Fruit fly (Drosophila melanogaster): Measurements from ENCODE around the gene MEP-1.

MEP-1 gene

DNA sequence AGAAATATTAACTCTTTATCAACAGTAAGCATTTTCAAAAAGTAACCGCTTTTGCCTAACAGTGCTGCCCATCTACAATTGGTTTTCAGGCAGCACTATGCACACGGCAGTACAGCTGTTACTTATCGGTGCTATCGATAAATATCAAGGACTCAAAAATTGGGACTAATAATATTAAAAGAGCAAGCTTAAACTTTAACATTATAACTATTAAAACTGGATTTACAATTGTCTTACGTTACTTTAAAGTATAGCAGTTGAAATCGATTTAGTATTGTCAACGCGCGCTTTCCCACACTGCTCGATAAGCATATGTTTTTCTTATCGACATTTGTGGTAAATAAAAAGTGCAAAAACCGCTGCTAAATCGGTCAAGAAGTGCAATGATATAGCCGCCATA, at the start of gene MEP-1, which contains the start of gene CG42245:
MEP-1 (plus strand) TSS at position 310 of the 400 bp plus-strand sequence.
CG42245 (plus strand) TSS at position 310 of the 400 bp plus-strand sequence.
- TF ChIP-seq noc (tag; optimal IDR thresholded peaks at IDR 0.05), result no peak

DNA sequence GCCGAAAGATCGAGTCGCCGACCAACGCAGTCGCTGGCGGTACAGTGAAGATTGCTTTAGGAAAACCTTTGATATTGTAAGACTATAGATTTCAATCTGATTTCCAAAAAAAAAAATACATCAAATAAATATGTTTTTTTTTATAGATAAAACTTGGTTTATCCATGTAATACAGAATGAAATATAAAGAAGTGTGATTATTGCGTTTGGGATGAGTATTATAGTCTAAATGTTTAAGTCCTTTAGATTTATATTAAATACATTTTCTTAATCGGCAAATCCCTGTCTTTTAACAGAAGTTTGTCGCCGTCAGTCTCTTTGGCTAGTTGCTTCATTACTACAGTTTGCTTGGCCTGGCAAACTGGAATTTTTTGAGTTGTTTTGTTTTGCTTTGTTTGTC, 49.7 kb upstream of the MEP-1 start:
- peak; percentile 15 for TF ChIP-seq noc (tag; optimal IDR thresholded peaks at IDR 0.05)

DNA sequence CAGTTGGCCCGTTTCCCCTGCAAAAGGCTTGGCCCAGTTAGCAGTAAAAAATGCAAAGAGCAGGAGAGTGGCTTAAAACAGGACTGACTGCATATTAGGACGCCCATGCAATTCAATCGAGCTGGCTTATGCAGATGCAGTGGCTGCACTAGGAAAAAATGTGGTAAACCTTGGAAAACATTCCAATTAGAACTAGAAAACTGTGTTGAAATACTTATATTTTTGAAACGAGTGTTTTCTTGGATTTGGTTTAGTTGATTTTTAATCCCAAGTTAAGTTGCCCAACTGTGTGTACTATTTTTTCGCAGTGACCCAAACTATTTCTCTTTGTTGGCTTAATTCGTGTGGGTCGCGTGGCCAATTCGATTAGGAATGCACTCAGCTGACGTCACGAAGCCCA, 49.2 kb upstream of the MEP-1 start:
- no peak for TF ChIP-seq noc (tag; optimal IDR thresholded peaks at IDR 0.05)

DNA sequence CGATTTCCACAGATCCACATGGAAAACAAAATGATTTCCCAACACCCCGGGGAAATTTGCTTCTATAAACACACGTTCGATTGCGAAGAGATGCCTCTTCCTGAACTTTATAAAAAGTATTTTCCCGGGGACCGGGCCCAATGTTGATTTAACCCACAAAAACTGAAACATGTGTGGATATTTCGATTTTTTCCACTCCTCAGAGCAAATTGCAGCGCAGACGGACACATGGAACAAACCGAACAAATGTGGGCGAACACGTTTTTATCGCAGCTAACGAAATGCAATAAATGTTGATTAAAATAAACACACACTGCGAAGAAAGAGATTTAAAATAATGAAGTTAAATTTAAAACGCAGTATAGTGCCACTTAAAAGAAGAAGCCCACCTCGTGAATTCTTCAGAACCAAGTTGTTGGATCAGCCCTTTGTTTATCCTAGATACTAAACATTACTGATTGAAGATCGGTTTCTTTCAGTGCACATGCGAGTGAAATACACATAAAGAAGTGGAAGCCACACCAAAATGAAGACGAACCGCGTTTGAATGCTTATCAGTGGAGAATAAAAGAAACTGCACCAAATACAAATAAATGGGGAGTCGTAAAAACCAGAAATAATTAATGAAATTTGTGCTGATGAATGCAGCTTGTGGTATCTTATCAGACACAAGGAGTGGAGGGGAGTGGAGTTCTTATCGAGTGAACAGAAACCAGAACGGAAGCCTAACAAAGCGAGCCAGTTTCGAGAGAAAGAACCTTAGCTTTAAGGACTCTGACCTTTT, 48.6 kb upstream of the MEP-1 start:
- TF ChIP-seq noc (tag; optimal IDR thresholded peaks at IDR 0.05), result no peak

DNA sequence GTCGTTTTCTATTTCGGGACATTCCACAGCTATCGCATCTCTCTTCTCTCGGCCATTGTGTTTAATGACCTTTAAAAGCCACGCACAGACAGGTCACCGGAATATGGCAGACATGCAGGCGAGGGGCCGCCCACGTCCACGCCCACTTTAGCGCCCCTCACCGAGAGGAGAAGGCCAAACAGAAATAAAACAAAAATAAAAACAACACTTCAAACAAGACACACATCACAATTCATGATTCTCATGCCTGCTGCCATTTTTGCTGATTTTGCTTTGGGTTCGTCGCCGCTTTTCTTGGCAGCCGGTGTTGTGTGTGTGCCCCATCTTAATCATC, 48.0 kb upstream of the MEP-1 start:
- no peak for TF ChIP-seq noc (tag; optimal IDR thresholded peaks at IDR 0.05)

DNA sequence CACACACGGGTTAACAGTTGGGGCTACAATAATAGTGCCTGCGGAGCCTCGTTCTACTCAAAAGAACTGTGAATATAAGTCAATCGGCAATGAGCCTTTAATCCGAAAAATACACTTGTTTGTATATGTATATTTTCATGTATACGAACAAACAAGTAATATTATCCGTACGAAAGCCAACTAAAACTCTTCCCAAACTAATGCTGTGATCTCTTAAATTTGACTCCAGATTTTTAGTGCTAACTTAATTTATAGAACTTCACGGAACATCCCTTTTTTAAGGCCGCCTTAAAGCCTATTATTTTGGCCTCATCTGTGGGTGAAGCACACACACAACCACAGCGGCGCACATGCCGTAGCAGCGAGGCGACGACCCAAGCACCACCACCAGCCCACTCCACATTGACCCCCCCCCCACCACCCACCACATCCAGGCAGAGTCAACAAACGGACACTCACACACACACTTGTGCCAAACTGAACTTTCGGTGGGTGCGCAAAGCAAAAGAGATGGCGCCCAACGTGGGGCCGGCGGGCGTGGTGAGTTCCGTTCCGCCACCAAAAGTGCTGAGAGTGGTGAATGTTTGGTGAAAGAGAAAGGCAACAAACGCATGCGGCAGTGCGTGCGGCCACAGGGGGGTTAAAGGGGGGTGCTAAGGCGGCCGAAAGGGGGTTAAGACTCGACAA, 47.3 kb upstream of the MEP-1 start:
- peak; percentile 76 for TF ChIP-seq noc (tag; optimal IDR thresholded peaks at IDR 0.05)

DNA sequence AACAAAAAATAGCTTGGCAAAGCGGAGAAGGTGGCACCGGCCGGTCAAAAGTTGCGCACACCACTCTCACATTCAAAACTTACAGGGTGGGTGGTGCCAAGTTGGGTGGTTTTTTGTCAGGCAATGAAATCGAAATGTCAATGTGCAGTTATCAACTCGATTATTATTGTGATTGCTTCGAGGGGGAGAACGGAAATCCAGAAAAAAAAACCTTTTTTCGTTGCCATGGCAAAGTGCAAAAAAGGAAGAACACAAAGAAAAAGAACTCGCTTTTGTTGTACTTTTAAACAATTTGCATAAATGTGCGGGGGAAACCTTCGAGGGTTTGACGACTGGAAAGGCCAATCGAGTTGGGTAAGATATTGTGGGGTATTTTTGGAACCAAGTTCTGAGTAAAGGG, 46.7 kb upstream of the MEP-1 start:
- TF ChIP-seq noc (tag; optimal IDR thresholded peaks at IDR 0.05), result no peak

- TF ChIP-seq noc (tag; optimal IDR thresholded peaks at IDR 0.05), result peak; percentile 69
Measured at dm6 chr3L:2585794-2586741, 45.4 kb upstream of the MEP-1 start, which contains the start of gene msn. Gene msn (minus strand): TSS chr3L:2586540.

- TF ChIP-seq noc (tag; optimal IDR thresholded peaks at IDR 0.05), result peak; percentile 51
Measured at dm6 chr3L:2586804-2587561, 44.5 kb upstream of the MEP-1 start, which contains the start of gene RpL8. Gene RpL8 (plus strand): TSS chr3L:2587456.

dm6 chr3L:2587562-2587918, 44.0 kb upstream of the MEP-1 start:
- no peak for TF ChIP-seq noc (tag; optimal IDR thresholded peaks at IDR 0.05)

dm6 chr3L:2588306-2588705, 43.2 kb upstream of the MEP-1 start:
- TF ChIP-seq noc (tag; optimal IDR thresholded peaks at IDR 0.05), result no peak

- TF ChIP-seq noc (tag; optimal IDR thresholded peaks at IDR 0.05), result peak; percentile 29
Measured at dm6 chr3L:2589167-2589910, 42.2 kb upstream of the MEP-1 start, which contains the start of gene dos. Gene dos (plus strand): TSS chr3L:2589414.

DNA sequence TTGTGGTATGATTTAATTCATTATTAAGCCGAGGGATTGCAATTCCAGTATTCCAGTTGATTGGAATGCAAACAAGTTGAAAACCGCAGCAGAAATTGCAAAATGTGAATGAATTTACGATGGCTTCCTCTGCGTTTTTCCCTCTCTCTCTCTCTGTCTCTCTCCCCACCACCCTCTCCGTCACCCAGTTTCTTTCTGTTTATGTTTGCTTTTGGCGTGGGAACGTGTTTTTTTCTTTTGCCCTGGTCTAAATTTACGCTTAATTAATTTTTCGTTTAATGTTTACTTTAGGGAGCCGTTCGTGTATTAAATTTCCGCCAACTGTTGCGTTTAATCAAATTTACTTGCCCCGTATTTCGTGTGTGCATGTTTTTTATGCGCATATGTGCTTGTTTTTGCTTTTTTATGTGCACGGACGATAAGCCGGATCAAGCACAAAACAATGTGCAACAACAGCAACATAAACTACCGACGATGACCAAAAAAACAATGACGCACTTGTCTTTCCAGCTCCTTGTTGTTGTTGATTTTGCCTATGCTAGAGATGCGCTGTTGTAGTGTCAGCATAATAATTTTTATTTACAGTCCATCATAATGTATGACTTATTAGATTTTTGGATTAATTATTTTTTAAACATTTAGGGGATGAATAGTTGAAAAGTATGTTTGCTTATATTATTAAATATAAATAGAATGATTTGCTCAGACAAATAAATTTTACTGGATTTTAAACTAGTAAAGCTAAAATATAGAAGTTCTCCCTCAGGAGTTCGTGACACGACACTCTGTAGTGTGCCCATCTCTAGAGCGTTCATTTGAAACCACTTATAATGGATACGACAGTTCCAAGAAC, 41.4 kb upstream of the MEP-1 start:
- peak; percentile 91 for TF ChIP-seq noc (tag; optimal IDR thresholded peaks at IDR 0.05)
